Fruit fly (Drosophila melanogaster) whole organism, wandering third instar larva: ENCODE data around the gene Frmd5.

Experiments
- GATAd ChIP-seq: sonication (Bioruptor generic); optimal IDR thresholded peaks from 2 replicates; lab custom pipeline; 2016; ENCODE audit warnings: missing biosample characterization, missing genetic modification characterization
- Vsx2 ChIP-seq: fragments of 200-300, 225-300 bp; sonication (Bioruptor generic); optimal IDR thresholded peaks from 2 replicates; lab custom pipeline; 2018; ENCODE audit warnings: missing biosample characterization, missing genetic modification characterization; ENCODE audit not compliant: partially characterized antibody
- br ChIP-seq: fragments of 200-800 bp; sonication (Bioruptor generic); optimal IDR thresholded peaks from 2 replicates; lab custom pipeline; 2016; ENCODE audit warnings: missing biosample characterization, missing genetic modification characterization
- fru ChIP-seq: fragments of 200-800 bp; sonication (Bioruptor generic); optimal IDR thresholded peaks from 3 replicates; lab custom pipeline; 2016; ENCODE audit warnings: missing biosample characterization, mild to moderate bottlenecking, missing genetic modification characterization
- usp ChIP-seq: fragments of >200 bp; optimal IDR thresholded peaks from 2 replicates; lab custom pipeline; 2017; ENCODE audit warnings: missing biosample characterization, missing genetic modification characterization

- TF ChIP-seq GATAd (GFP tag; lab: Kevin White, UChicago) (no peak), fru (no peak), Vsx2 (GFP tag; lab: Kevin White, UChicago) (no peak), usp (GFP tag; lab: Kevin White, UChicago) (no peak), br (no peak)
Observed at dm6 chr2L:10327790-10328189, 16.5 kb upstream of the Frmd5 start, which contains the start of gene RnrL.
